Worm (Caenorhabditis elegans) whole organism, L4 larva: ENCODE data around the gene F22F7.11.

ENCODE experiments used
- D1046.2 ChIP-seq: fragments of 200-800 bp; sonication (Bioruptor generic); IDR thresholded peaks from 2 replicates; pipeline ENCODE4 v1.3.6; 2022; ENCODE audit warnings: missing genetic modification characterization, missing compliant biosample characterization
- F26F4.8 ChIP-seq: fragments of 200-800 bp; sonication (Bioruptor generic); conservative IDR thresholded peaks from 2 replicates; pipeline ENCODE4 v1.3.6; 2022; ENCODE audit warnings: missing genetic modification characterization, missing compliant biosample characterization
- F37D6.2 ChIP-seq: sonication (generic microtip); optimal IDR thresholded peaks from 2 replicates; lab custom pipeline; 2016; ENCODE audit warnings: mild to moderate bottlenecking, missing genetic modification characterization, missing compliant biosample characterization
- T20F7.1 ChIP-seq: fragments of 200-800 bp; sonication (Bioruptor generic); optimal IDR thresholded peaks from 2 replicates; lab custom pipeline; 2018; ENCODE audit warnings: mild to moderate bottlenecking, missing genetic modification characterization, missing compliant biosample characterization
- T26A8.4 ChIP-seq: fragments of 200-800 bp; sonication (Bioruptor generic); IDR thresholded peaks from 2 replicates; pipeline ENCODE4 v1.3.6; 2022; ENCODE audit warnings: missing genetic modification characterization, missing compliant biosample characterization
- Y5F2A.4 ChIP-seq: fragments of 200-800 bp; sonication (Bioruptor generic); optimal IDR thresholded peaks from 2 replicates; lab custom pipeline; 2018; ENCODE audit warnings: mild to moderate bottlenecking, missing genetic modification characterization, missing compliant biosample characterization
- ZK546.5 ChIP-seq, 2 experiments: sonication (generic microtip); optimal IDR thresholded peaks; 2 replicates each; lab custom pipeline; 2017; ENCODE audit warnings: missing biosample characterization in 2 of 2, missing genetic modification characterization in 2 of 2
- ceh-28 ChIP-seq: fragments of 150-350 bp; optimal IDR thresholded peaks from 2 replicates; lab custom pipeline; 2014; ENCODE audit warnings: missing biosample characterization, missing genetic modification reagents, missing genetic modification characterization
- ceh-32 ChIP-seq: sonication (generic microtip); optimal IDR thresholded peaks from 2 replicates; lab custom pipeline; 2016; ENCODE audit warnings: mild to moderate bottlenecking, missing genetic modification characterization, missing compliant biosample characterization; ENCODE audit not compliant: poor library complexity
- ceh-82 ChIP-seq: sonication (generic microtip); optimal IDR thresholded peaks from 2 replicates; lab custom pipeline; 2017; ENCODE audit warnings: missing biosample characterization, missing genetic modification characterization
- cey-2 ChIP-seq: sonication (generic microtip); optimal IDR thresholded peaks from 3 replicates; lab custom pipeline; 2017; ENCODE audit warnings: missing genetic modification characterization, mild to moderate bottlenecking, missing compliant biosample characterization, antibody characterized with exemption, borderline replicate concordance; ENCODE audit not compliant: insufficient read depth
- daf-19 ChIP-seq: fragments of 200-800 bp; sonication (Bioruptor generic); conservative IDR thresholded peaks from 2 replicates; pipeline ENCODE4 v1.3.6; 2022; ENCODE audit warnings: missing genetic modification characterization, missing compliant biosample characterization
- duxl-1 ChIP-seq: sonication (generic microtip); optimal IDR thresholded peaks from 2 replicates; lab custom pipeline; 2016; ENCODE audit warnings: mild to moderate bottlenecking, missing genetic modification characterization, moderate library complexity, missing compliant biosample characterization; ENCODE audit not compliant: poor library complexity
- egl-27 ChIP-seq: sonication (generic microtip); optimal IDR thresholded peaks from 3 replicates; lab custom pipeline; 2017; ENCODE audit warnings: missing biosample characterization, missing genetic modification reagents, missing genetic modification characterization
- fos-1 ChIP-seq: fragments of 150-350 bp; optimal IDR thresholded peaks from 2 replicates; lab custom pipeline; 2014; ENCODE audit warnings: missing biosample characterization, missing genetic modification characterization
- hif-1 ChIP-seq, 2 experiments: sonication (generic microtip); optimal IDR thresholded peaks; 2 replicates each; lab custom pipeline; 2016 to 2017; ENCODE audit warnings: missing compliant biosample characterization in 2 of 2, missing genetic modification characterization in 2 of 2, missing genetic modification reagents in 2 of 2, missing genotype in 2 of 2, mild to moderate bottlenecking in 1 of 2
- lin-15B ChIP-seq: fragments of 150-350 bp; sonication (generic microtip); optimal IDR thresholded peaks from 3 replicates; lab custom pipeline; 2014; ENCODE audit warnings: missing biosample characterization, missing genetic modification characterization
- lin-38 ChIP-seq: fragments of 200-800 bp; sonication (Bioruptor generic); IDR thresholded peaks from 2 replicates; pipeline ENCODE4 v1.3.6; 2022; ENCODE audit warnings: missing genetic modification reagents, missing genetic modification characterization, missing compliant biosample characterization
- madf-9 ChIP-seq: fragments of 200-800 bp; sonication (Bioruptor generic); conservative IDR thresholded peaks from 2 replicates; pipeline ENCODE4 v1.3.6; 2022; ENCODE audit warnings: missing genetic modification reagents, missing genetic modification characterization, missing compliant biosample characterization
- mdl-1 ChIP-seq, 2 experiments: fragments of 150-350 bp in 1 of 2; sonication (generic microtip) in 1 of 2; optimal IDR thresholded peaks; 2 replicates each; lab custom pipeline; 2014 to 2017; ENCODE audit warnings: missing biosample characterization in 2 of 2, missing genetic modification characterization in 2 of 2
- mdt-29 ChIP-seq: fragments of 200-800 bp; sonication (Bioruptor generic); IDR thresholded peaks from 2 replicates; pipeline ENCODE4 v1.3.6; 2022; ENCODE audit warnings: missing genetic modification reagents, missing genetic modification characterization, missing compliant biosample characterization
- mep-1 ChIP-seq: fragments of 150-350 bp; sonication (generic microtip); optimal IDR thresholded peaks from 3 replicates; lab custom pipeline; 2014; ENCODE audit warnings: missing biosample characterization, missing genetic modification characterization
- mes-2 ChIP-seq: sonication (generic microtip); optimal IDR thresholded peaks from 2 replicates; lab custom pipeline; 2016; ENCODE audit warnings: missing genotype, mild to moderate bottlenecking, missing genetic modification characterization, missing compliant biosample characterization; ENCODE audit not compliant: poor library complexity, severe bottlenecking
- nhr-10 ChIP-seq: fragments of 150-350 bp; optimal IDR thresholded peaks from 2 replicates; lab custom pipeline; 2014; ENCODE audit warnings: missing biosample characterization, missing genetic modification characterization
- nhr-102 ChIP-seq: sonication (generic microtip); optimal IDR thresholded peaks from 2 replicates; lab custom pipeline; 2016; ENCODE audit warnings: mild to moderate bottlenecking, missing genetic modification characterization, moderate library complexity, missing compliant biosample characterization
- nhr-11 ChIP-seq: fragments of 150-350 bp; optimal IDR thresholded peaks from 2 replicates; lab custom pipeline; 2014; ENCODE audit warnings: missing biosample characterization, missing genetic modification characterization
- nhr-28 ChIP-seq: fragments of 150-350 bp; optimal IDR thresholded peaks from 2 replicates; lab custom pipeline; 2014; ENCODE audit warnings: missing biosample characterization, missing genetic modification characterization
- nhr-77 ChIP-seq: fragments of 150-350 bp; optimal IDR thresholded peaks from 2 replicates; lab custom pipeline; 2014; ENCODE audit warnings: missing biosample characterization, missing genetic modification characterization
- php-3 ChIP-seq: fragments of 200-800 bp; sonication (Bioruptor generic); IDR thresholded peaks from 2 replicates; pipeline ENCODE4 v1.3.6; 2022; ENCODE audit warnings: missing genetic modification reagents, missing genetic modification characterization, missing compliant biosample characterization
- saeg-2 ChIP-seq: fragments of 200-800 bp; sonication (Bioruptor generic); IDR thresholded peaks from 2 replicates; pipeline ENCODE4 v1.3.6; 2022; ENCODE audit warnings: missing genetic modification reagents, missing genetic modification characterization, missing compliant biosample characterization
- sdz-12 ChIP-seq: fragments of 200-800 bp; sonication (Bioruptor generic); optimal IDR thresholded peaks from 2 replicates; lab custom pipeline; 2018; ENCODE audit warnings: mild to moderate bottlenecking, missing genetic modification characterization, missing compliant biosample characterization
- skn-1 ChIP-seq: fragments of 150-350 bp; optimal IDR thresholded peaks from 2 replicates; lab custom pipeline; 2014; ENCODE audit warnings: missing biosample characterization, missing genetic modification characterization
- unc-130 ChIP-seq: sonication (generic microtip); optimal IDR thresholded peaks from 2 replicates; lab custom pipeline; 2016; ENCODE audit warnings: missing genetic modification reagents, missing genetic modification characterization, missing compliant biosample characterization
- unc-62 ChIP-seq, 3 experiments: fragments of 150-350 bp in 1 of 3; sonication (generic microtip); optimal IDR thresholded peaks in 2 of 3; peaks in 1 of 3; 1 replicate in 1 of 3; 2 replicates in 2 of 3; lab custom pipeline; 2014 to 2017; ENCODE audit warnings: missing biosample characterization in 3 of 3, missing genetic modification characterization in 3 of 3, missing genetic modification reagents in 3 of 3, missing genotype in 1 of 3
- vab-7 ChIP-seq: fragments of 200-800 bp; sonication (Bioruptor generic); IDR thresholded peaks from 2 replicates; pipeline ENCODE4 v1.3.6; 2022; ENCODE audit warnings: missing genetic modification reagents, missing genetic modification characterization, missing compliant biosample characterization
- zfp-2 ChIP-seq: sonication (generic microtip); optimal IDR thresholded peaks from 2 replicates; lab custom pipeline; 2016; ENCODE audit warnings: mild to moderate bottlenecking, missing genetic modification characterization, missing compliant biosample characterization

The F22F7.11 gene

ce11 chrV:2146795-2147194 is 27.2 kb downstream of the F22F7.11 start, which contains the start of gene srbc-20:
srbc-20 (plus strand) TSS chrV:2147095.
- no peak for TF ChIP-seq nhr-77 (tag; lab: Kevin White, UChicago)
- no peak for TF ChIP-seq hif-1 (tag; optimal IDR thresholded peaks at IDR 0.05; lab: Kevin White, UChicago)
- no peak for TF ChIP-seq madf-9 (GFP tag; lab: Robert Waterston, UW)
- no peak for TF ChIP-seq ceh-32 (tag; lab: Kevin White, UChicago)
- no peak for TF ChIP-seq lin-38 (GFP tag; lab: Robert Waterston, UW)
- no peak for TF ChIP-seq vab-7 (GFP tag; lab: Robert Waterston, UW)
- TF ChIP-seq ceh-82 (tag; lab: Kevin White, UChicago), result no peak
- TF ChIP-seq ZK546.5 (tag; optimal IDR thresholded peaks at IDR 0.05; lab: Kevin White, UChicago), result no peak
- no peak for TF ChIP-seq mep-1
- no peak for TF ChIP-seq Y5F2A.4
- TF ChIP-seq sdz-12 (GFP tag; lab: Kevin White, UChicago), result no peak
- TF ChIP-seq F37D6.2 (tag; lab: Kevin White, UChicago), result no peak
- TF ChIP-seq nhr-28 (tag; lab: Kevin White, UChicago), result no peak
- TF ChIP-seq ceh-28 (tag; lab: Kevin White, UChicago), result no peak

ce11 chrV:2149432-2149831 is 29.8 kb downstream of the F22F7.11 start, which contains the start of gene C45H4.21:
C45H4.21 (minus strand) TSS chrV:2149532.
- TF ChIP-seq php-3 (GFP tag; lab: Robert Waterston, UW) (no peak), T20F7.1 (GFP tag; lab: Kevin White, UChicago) (no peak), saeg-2 (GFP tag; lab: Robert Waterston, UW) (no peak), fos-1 (tag; lab: Kevin White, UChicago) (no peak), unc-62 (GFP tag; optimal IDR thresholded peaks at IDR 0.05 in 1 of 2; lab: Kevin White, UChicago) (no peak), unc-62 (tag; optimal IDR thresholded peaks at IDR 0.05; lab: Kevin White, UChicago) (no peak), zfp-2 (no peak), ZK546.5 (tag; optimal IDR thresholded peaks at IDR 0.05; lab: Kevin White, UChicago) (no peak), nhr-10 (no peak), T26A8.4 (GFP tag; lab: Robert Waterston, UW) (no peak), nhr-11 (tag; lab: Kevin White, UChicago) (no peak), mdl-1 (tag; optimal IDR thresholded peaks at IDR 0.05; lab: Kevin White, UChicago) (no peak), duxl-1 (tag; lab: Kevin White, UChicago) (no peak), daf-19 (GFP tag; lab: Robert Waterston, UW) (no peak), egl-27 (tag; lab: Kevin White, UChicago) (no peak), lin-15B (tag; lab: Kevin White, UChicago) (no peak), F26F4.8 (no peak), unc-130 (GFP tag; lab: Kevin White, UChicago) (no peak), skn-1 (tag; lab: Kevin White, UChicago) (no peak)

ce11 chrV:2150876-2151275 is 31.2 kb downstream of the F22F7.11 start, which contains the start of gene C45H4.13:
C45H4.13 (minus strand) TSS chrV:2150976.
- TF ChIP-seq Y5F2A.4, result no peak
- TF ChIP-seq mdt-29 (GFP tag; lab: Robert Waterston, UW), result no peak
- TF ChIP-seq lin-15B (tag; lab: Kevin White, UChicago), result no peak
- no peak for TF ChIP-seq F37D6.2 (tag; lab: Kevin White, UChicago)
- no peak for TF ChIP-seq nhr-11 (tag; lab: Kevin White, UChicago)
- TF ChIP-seq mes-2 (tag; lab: Kevin White, UChicago), result no peak
- no peak for TF ChIP-seq D1046.2
- no peak for TF ChIP-seq nhr-102
- no peak for TF ChIP-seq cey-2 (tag; lab: Kevin White, UChicago)
